Fruit fly (Drosophila melanogaster) whole organism, embryonic: ENCODE results near the gene woc.

Experiments
- Ada2b ChIP-seq: fragments of 200-800 bp; sonication (Bioruptor generic); IDR thresholded peaks from 2 replicates; pipeline ENCODE4 v1.3.6; 2022; ENCODE audit warnings: missing biosample characterization, missing genetic modification characterization
- BEAF-32 ChIP-seq: fragments of 200-800 bp; sonication (Bioruptor generic); optimal IDR thresholded peaks from 3 replicates; lab custom pipeline; 2017; ENCODE audit warnings: missing biosample characterization, missing genetic modification characterization, mild to moderate bottlenecking, moderate library complexity, missing genetic modification reagents
- BtbVII ChIP-seq: fragments of 200-800 bp; sonication (Bioruptor generic); optimal IDR thresholded peaks from 3 replicates; lab custom pipeline; 2017; ENCODE audit warnings: missing biosample characterization, mild to moderate bottlenecking, missing genetic modification characterization
- CG10209 ChIP-seq: fragments of 200-800 bp; sonication (Bioruptor generic); optimal IDR thresholded peaks from 3 replicates; lab custom pipeline; 2017; ENCODE audit warnings: missing biosample characterization, mild to moderate bottlenecking, missing genetic modification characterization, missing genetic modification reagents
- CG14710 ChIP-seq: fragments of 200-800 bp; sonication (Bioruptor generic); optimal IDR thresholded peaks from 3 replicates; lab custom pipeline; 2019; ENCODE audit warnings: missing biosample characterization, mild to moderate bottlenecking, missing genetic modification characterization, moderate library complexity
- CG17359 ChIP-seq: fragments of 200-800 bp; sonication (Bioruptor generic); optimal IDR thresholded peaks from 3 replicates; lab custom pipeline; 2018; ENCODE audit warnings: missing biosample characterization, mild to moderate bottlenecking, missing genetic modification characterization, moderate library complexity
- CG18764 ChIP-seq: fragments of 200-800 bp; sonication (Bioruptor generic); optimal IDR thresholded peaks from 3 replicates; lab custom pipeline; 2016; ENCODE audit warnings: missing biosample characterization, missing genetic modification characterization
- CG31224 ChIP-seq: fragments of 200-800 bp; sonication (Bioruptor generic); IDR thresholded peaks from 2 replicates; pipeline ENCODE4 v1.3.6; 2022; ENCODE audit warnings: missing biosample characterization, missing genetic modification characterization
- CG32532 ChIP-seq: fragments of 200-800 bp; sonication (Bioruptor generic); IDR thresholded peaks from 2 replicates; pipeline ENCODE4 v1.3.6; 2022; ENCODE audit warnings: missing biosample characterization, missing genetic modification characterization
- CG33213 ChIP-seq: fragments of 200-800 bp; sonication (Bioruptor generic); optimal IDR thresholded peaks from 3 replicates; lab custom pipeline; 2016; ENCODE audit warnings: missing biosample characterization, missing genetic modification characterization
- CG34422 ChIP-seq: fragments of 200-800 bp; sonication (Bioruptor generic); IDR thresholded peaks from 3 replicates; pipeline ENCODE4 v1.3.6; 2022; ENCODE audit warnings: missing biosample characterization, missing genetic modification characterization
- CG3995 ChIP-seq: fragments of 200-800 bp; sonication (Bioruptor generic); optimal IDR thresholded peaks from 3 replicates; lab custom pipeline; 2016; ENCODE audit warnings: missing biosample characterization, missing genetic modification characterization
- CG4328 ChIP-seq: fragments of 200-800 bp; sonication (Bioruptor generic); optimal IDR thresholded peaks from 3 replicates; lab custom pipeline; 2017; ENCODE audit warnings: missing biosample characterization, missing genetic modification reagents, missing genetic modification characterization
- CG4617 ChIP-seq: fragments of 200-800 bp; sonication (Bioruptor generic); optimal IDR thresholded peaks from 3 replicates; lab custom pipeline; 2016; ENCODE audit warnings: missing biosample characterization, missing genetic modification characterization, borderline replicate concordance
- CG4820 ChIP-seq: fragments of 200-800 bp; sonication (Bioruptor generic); optimal IDR thresholded peaks from 3 replicates; lab custom pipeline; 2016; ENCODE audit warnings: missing biosample characterization, missing genetic modification characterization
- CG6254 ChIP-seq: fragments of 200-800 bp; sonication (Bioruptor generic); optimal IDR thresholded peaks from 3 replicates; lab custom pipeline; 2017; ENCODE audit warnings: mild to moderate bottlenecking, missing biosample characterization, missing genetic modification reagents, missing genetic modification characterization
- CG8388 ChIP-seq: fragments of 200-800 bp; sonication (Bioruptor generic); optimal IDR thresholded peaks from 2 replicates; lab custom pipeline; 2019; ENCODE audit warnings: missing biosample characterization, mild to moderate bottlenecking, missing genetic modification characterization, moderate library complexity
- CG9797 ChIP-seq: fragments of 200-800 bp; sonication (Bioruptor generic); optimal IDR thresholded peaks from 3 replicates; lab custom pipeline; 2018; ENCODE audit warnings: missing biosample characterization, mild to moderate bottlenecking, missing genetic modification characterization
- Camta ChIP-seq: fragments of 200-800 bp; sonication (Bioruptor generic); optimal IDR thresholded peaks from 2 replicates; lab custom pipeline; 2016; ENCODE audit warnings: missing biosample characterization, missing genetic modification characterization
- CkIIα-i1 ChIP-seq: fragments of 200-800 bp; sonication (Bioruptor generic); IDR thresholded peaks from 2 replicates; pipeline ENCODE4 v1.3.6; 2022; ENCODE audit warnings: missing biosample characterization, missing genetic modification characterization
- D19A ChIP-seq: fragments of 200-800 bp; optimal IDR thresholded peaks from 3 replicates; lab custom pipeline; 2019; ENCODE audit warnings: missing biosample characterization, mild to moderate bottlenecking, missing genetic modification characterization, moderate library complexity
- Doc2 ChIP-seq: fragments of 200-800 bp; sonication (Bioruptor generic); IDR thresholded peaks from 2 replicates; pipeline ENCODE4 v1.3.6; 2022; ENCODE audit warnings: missing biosample characterization, missing genetic modification characterization
- E2f1 ChIP-seq: fragments of 200-800 bp; sonication (Bioruptor generic); IDR thresholded peaks from 2 replicates; pipeline ENCODE4 v1.3.6; 2022; ENCODE audit warnings: missing biosample characterization, missing genetic modification characterization
- NK7.1 ChIP-seq: fragments of 200-800 bp; sonication (Bioruptor generic); optimal IDR thresholded peaks from 3 replicates; lab custom pipeline; 2016; ENCODE audit warnings: missing biosample characterization, missing genetic modification characterization
- Six4 ChIP-seq: fragments of 200-800 bp; sonication (Bioruptor generic); optimal IDR thresholded peaks from 2 replicates; lab custom pipeline; 2016; ENCODE audit warnings: missing biosample characterization, missing genetic modification characterization
- Sry-δ ChIP-seq: fragments of 200-800 bp; sonication (Bioruptor generic); optimal IDR thresholded peaks from 2 replicates; lab custom pipeline; 2016; ENCODE audit warnings: missing biosample characterization, missing genetic modification characterization
- abd-A ChIP-seq: fragments of 200-800 bp; sonication (Bioruptor generic); optimal IDR thresholded peaks from 3 replicates; lab custom pipeline; 2019; ENCODE audit warnings: missing biosample characterization, mild to moderate bottlenecking, missing genetic modification characterization, moderate library complexity
- bcd ChIP-seq: fragments of 200-800 bp; sonication (Bioruptor generic); optimal IDR thresholded peaks from 2 replicates; lab custom pipeline; 2017; ENCODE audit warnings: missing biosample characterization, mild to moderate bottlenecking, missing genetic modification characterization
- bigmax ChIP-seq: fragments of 200-800 bp; sonication (Bioruptor generic); optimal IDR thresholded peaks from 2 replicates; lab custom pipeline; 2018; ENCODE audit warnings: missing biosample characterization, mild to moderate bottlenecking, missing genetic modification characterization
- dati ChIP-seq: fragments of 200-800 bp; sonication (Bioruptor generic); IDR thresholded peaks from 2 replicates; pipeline ENCODE4 v1.3.6; 2022; ENCODE audit warnings: missing biosample characterization, missing genetic modification characterization
- esg ChIP-seq: fragments of 200-800 bp; sonication (Bioruptor generic); conservative IDR thresholded peaks from 2 replicates; pipeline ENCODE4 v1.3.6; 2022; ENCODE audit warnings: missing biosample characterization, missing genetic modification characterization
- ewg ChIP-seq: fragments of 200-800 bp; sonication (Bioruptor generic); optimal IDR thresholded peaks from 3 replicates; lab custom pipeline; 2017; ENCODE audit warnings: mild to moderate bottlenecking, missing biosample characterization, missing genetic modification reagents, missing genetic modification characterization
- gem ChIP-seq: fragments of 200-800 bp; sonication (Bioruptor generic); optimal IDR thresholded peaks from 2 replicates; lab custom pipeline; 2019; ENCODE audit warnings: missing biosample characterization, mild to moderate bottlenecking, missing genetic modification characterization, moderate library complexity
- gfzf ChIP-seq: fragments of 200-800 bp; sonication (Bioruptor generic); optimal IDR thresholded peaks from 2 replicates; lab custom pipeline; 2016; ENCODE audit warnings: missing biosample characterization, mild to moderate bottlenecking, missing genetic modification characterization, moderate library complexity
- insv ChIP-seq, 2 experiments: fragments of 200-800 bp; sonication (Bioruptor generic); optimal IDR thresholded peaks; 3 replicates each; lab custom pipeline; 2016 to 2018; ENCODE audit warnings: missing biosample characterization in 2 of 2, missing genetic modification characterization in 2 of 2
- pb ChIP-seq: fragments of 200-800 bp; sonication (Bioruptor generic); optimal IDR thresholded peaks from 3 replicates; lab custom pipeline; 2016; ENCODE audit warnings: missing biosample characterization, missing genetic modification characterization
- phol ChIP-seq: fragments of 200-800 bp; sonication (Bioruptor generic); optimal IDR thresholded peaks from 3 replicates; lab custom pipeline; 2018; ENCODE audit warnings: missing biosample characterization, mild to moderate bottlenecking, missing genetic modification characterization, moderate library complexity
- pnt ChIP-seq: fragments of 200-800 bp; sonication (Bioruptor generic); optimal IDR thresholded peaks from 3 replicates; lab custom pipeline; 2016; ENCODE audit warnings: missing biosample characterization, missing genetic modification characterization
- row ChIP-seq: fragments of 200-800 bp; sonication (Bioruptor generic); IDR thresholded peaks from 3 replicates; pipeline ENCODE4 v1.3.6; 2022; ENCODE audit warnings: missing biosample characterization, missing genetic modification characterization
- so ChIP-seq: fragments of 200-800 bp; sonication (Bioruptor generic); IDR thresholded peaks from 3 replicates; pipeline ENCODE4 v1.3.6; 2022; ENCODE audit warnings: missing biosample characterization, missing genetic modification characterization
- sqz ChIP-seq: fragments of 200-800 bp; sonication (Bioruptor generic); optimal IDR thresholded peaks from 3 replicates; lab custom pipeline; 2018; ENCODE audit warnings: missing biosample characterization, mild to moderate bottlenecking, missing genetic modification characterization
- tap ChIP-seq: fragments of 200-800 bp; optimal IDR thresholded peaks from 3 replicates; lab custom pipeline; 2019; ENCODE audit warnings: missing biosample characterization, mild to moderate bottlenecking, missing genetic modification characterization, moderate library complexity
- tgo ChIP-seq: fragments of 200-800 bp; sonication (Bioruptor generic); IDR thresholded peaks from 3 replicates; pipeline ENCODE4 v1.3.6; 2022; ENCODE audit warnings: missing biosample characterization, missing genetic modification characterization
- tio ChIP-seq: fragments of 200-800 bp; sonication (Bioruptor generic); optimal IDR thresholded peaks from 2 replicates; lab custom pipeline; 2017; ENCODE audit warnings: missing biosample characterization, missing genetic modification characterization, inconsistent platforms
- tll ChIP-seq, 2 experiments: fragments of 200-800 bp in 1 of 2; fragments of >200 bp in 1 of 2; sonication (Bioruptor generic) in 1 of 2; optimal IDR thresholded peaks; 2 replicates each; lab custom pipeline; 2017 to 2019; ENCODE audit warnings: missing biosample characterization in 2 of 2, missing genetic modification characterization in 2 of 2, mild to moderate bottlenecking in 1 of 2, moderate library complexity in 1 of 2
- tna ChIP-seq: fragments of 200-800 bp; sonication (Bioruptor generic); IDR thresholded peaks from 2 replicates; pipeline ENCODE4 v1.3.6; 2022; ENCODE audit warnings: missing biosample characterization, missing genetic modification characterization; ENCODE audit not compliant: partially characterized antibody
- tx ChIP-seq: fragments of 200-800 bp; sonication (Bioruptor generic); optimal IDR thresholded peaks from 2 replicates; lab custom pipeline; 2016; ENCODE audit warnings: missing biosample characterization, missing genetic modification characterization
- zen ChIP-seq: fragments of 200-800 bp; sonication (Bioruptor generic); optimal IDR thresholded peaks from 3 replicates; lab custom pipeline; 2018; ENCODE audit warnings: missing biosample characterization, mild to moderate bottlenecking, missing genetic modification characterization, moderate library complexity
- zfh1 ChIP-seq: fragments of 200-800 bp; sonication (Bioruptor generic); IDR thresholded peaks from 3 replicates; pipeline ENCODE4 v1.3.6; 2022; ENCODE audit warnings: missing biosample characterization, missing genetic modification characterization

Gene woc

dm6 chr3R:27281022-27281810 lies 17.4 kb upstream of the woc start (continued):
- TF ChIP-seq Six4 (GFP tag; lab: Kevin White, UChicago) = peak; percentile 92
- TF ChIP-seq bcd = peak; percentile 96
- peak; percentile 28 to 41 for TF ChIP-seq insv (GFP tag; optimal IDR thresholded peaks at IDR 0.05; lab: Kevin White, UChicago)
- peak; percentile 75 for TF ChIP-seq CG3995 (GFP tag; lab: Kevin White, UChicago)
- TF ChIP-seq zen (tag; lab: Kevin White, UChicago) = peak; percentile 76
- TF ChIP-seq CG9797 (GFP tag; lab: Kevin White, UChicago) = no peak
- TF ChIP-seq pb (GFP tag; lab: Kevin White, UChicago) = peak; percentile 94
- TF ChIP-seq tio (GFP tag; lab: Kevin White, UChicago) = peak; percentile 89
- TF ChIP-seq gfzf (GFP tag; lab: Kevin White, UChicago) = no peak
- peak; percentile 86 for TF ChIP-seq tap
- peak; percentile 98 for TF ChIP-seq CG32532 (GFP tag; lab: Robert Waterston, UW)
- peak; percentile 96 for TF ChIP-seq CG10209 (GFP tag; lab: Kevin White, UChicago)
- TF ChIP-seq row = peak; percentile 97
- TF ChIP-seq tgo (GFP tag; lab: Robert Waterston, UW) = peak; percentile 97
- TF ChIP-seq D19A (tag; lab: Kevin White, UChicago) = peak; percentile 87
- TF ChIP-seq Doc2 = peak; percentile 81
- peak; percentile 98 for TF ChIP-seq CG34422 (GFP tag; lab: Robert Waterston, UW)
- TF ChIP-seq so (GFP tag; lab: Robert Waterston, UW) = peak; percentile 96
- TF ChIP-seq dati (GFP tag; lab: Robert Waterston, UW) = peak; percentile 94
- TF ChIP-seq BtbVII (GFP tag; lab: Kevin White, UChicago) = peak; percentile 95
- TF ChIP-seq abd-A = peak; percentile 88
- TF ChIP-seq gem (tag; lab: Kevin White, UChicago) = peak; percentile 97
- TF ChIP-seq CG4820 (GFP tag; lab: Kevin White, UChicago) = peak; percentile 90
- TF ChIP-seq bigmax (GFP tag; lab: Kevin White, UChicago) = peak; percentile 68
- TF ChIP-seq Ada2b (GFP tag; lab: Robert Waterston, UW) = peak; percentile 98
- peak; percentile 91 for TF ChIP-seq phol
- TF ChIP-seq sqz = peak; percentile 75
- TF ChIP-seq ewg = peak; percentile 92
- TF ChIP-seq esg (GFP tag; lab: Robert Waterston, UW) = peak; percentile 96
- TF ChIP-seq CG33213 (GFP tag; lab: Kevin White, UChicago) = peak; percentile 93
- peak; percentile 91 for TF ChIP-seq CG6254
- TF ChIP-seq CG4328 (GFP tag; lab: Kevin White, UChicago) = peak; percentile 68
- TF ChIP-seq CkIIα-i1 (GFP tag; lab: Robert Waterston, UW) = peak; percentile 87
- peak; percentile 62 for TF ChIP-seq Sry-δ
- TF ChIP-seq CG14710 (tag; lab: Kevin White, UChicago) = peak; percentile 72
- TF ChIP-seq CG31224 (GFP tag; lab: Robert Waterston, UW) = peak; percentile 93
- TF ChIP-seq NK7.1 (GFP tag; lab: Kevin White, UChicago) = peak; percentile 91
- TF ChIP-seq BEAF-32 (GFP tag; lab: Kevin White, UChicago) = peak; percentile 27
- TF ChIP-seq pnt (GFP tag; lab: Kevin White, UChicago) = peak; percentile 93
- TF ChIP-seq CG8388 (GFP tag; lab: Kevin White, UChicago) = peak; percentile 90
- TF ChIP-seq CG18764 (GFP tag; lab: Kevin White, UChicago) = peak; percentile 91
- peak; percentile 96 for TF ChIP-seq E2f1 (GFP tag; lab: Robert Waterston, UW)
- TF ChIP-seq tll (GFP tag; optimal IDR thresholded peaks at IDR 0.05; lab: Kevin White, UChicago) = no peak
- peak; percentile 63; the same call in 1 of the 2 replicates for TF ChIP-seq tna
- TF ChIP-seq Camta (GFP tag; lab: Kevin White, UChicago) = peak; percentile 87
- peak; percentile 92 for TF ChIP-seq CG4617 (GFP tag; lab: Kevin White, UChicago)
- TF ChIP-seq tx = peak; percentile 91
- TF ChIP-seq zfh1 (GFP tag; lab: Robert Waterston, UW) = peak; percentile 98
- TF ChIP-seq CG17359 (tag; lab: Kevin White, UChicago) = peak; percentile 96
